Worm (Caenorhabditis elegans) whole organism, mixed stage, embryonic: ENCODE data around the gene trim-21.

Source experiments
- blmp-1 ChIP-seq: fragments of 150-350 bp; optimal IDR thresholded peaks from 2 replicates; lab custom pipeline; 2014; ENCODE audit warnings: missing biosample characterization, missing genetic modification characterization
- ceh-43 ChIP-seq: fragments of 200-800 bp; sonication (Bioruptor generic); optimal IDR thresholded peaks from 2 replicates; lab custom pipeline; 2018; ENCODE audit warnings: mild to moderate bottlenecking, missing genetic modification characterization, moderate library complexity, missing compliant biosample characterization
- hlh-1 ChIP-seq: fragments of 150-350 bp; optimal IDR thresholded peaks from 2 replicates; lab custom pipeline; 2014; ENCODE audit warnings: missing biosample characterization, missing genetic modification reagents, missing genetic modification characterization
- lin-32 ChIP-seq: fragments of 200-800 bp; sonication (Bioruptor generic); optimal IDR thresholded peaks from 2 replicates; lab custom pipeline; 2018; ENCODE audit warnings: mild to moderate bottlenecking, missing genetic modification characterization, missing compliant biosample characterization
- mep-1 ChIP-seq: fragments of 150-350 bp; optimal IDR thresholded peaks from 2 replicates; lab custom pipeline; 2017; ENCODE audit warnings: missing biosample characterization, missing genetic modification reagents, missing genetic modification characterization, inconsistent platforms
- nhr-28 ChIP-seq: fragments of 150-350 bp; optimal IDR thresholded peaks from 2 replicates; lab custom pipeline; 2014; ENCODE audit warnings: missing biosample characterization, missing genetic modification characterization
- snpc-4 ChIP-seq: fragments of 150-350 bp; optimal IDR thresholded peaks from 2 replicates; lab custom pipeline; 2014; ENCODE audit warnings: missing biosample characterization, missing genetic modification characterization
- sptf-1 ChIP-seq: sonication (generic microtip); optimal IDR thresholded peaks from 2 replicates; lab custom pipeline; 2017; ENCODE audit warnings: mild to moderate bottlenecking, missing genetic modification characterization, moderate library complexity, missing compliant biosample characterization
- unc-120 ChIP-seq: sonication (generic microtip); optimal IDR thresholded peaks from 2 replicates; lab custom pipeline; 2017; ENCODE audit warnings: missing genetic modification characterization, missing compliant biosample characterization; ENCODE audit not compliant: poor library complexity, severe bottlenecking
- unc-62 ChIP-seq: fragments of 150-350 bp; optimal IDR thresholded peaks from 2 replicates; lab custom pipeline; 2014; ENCODE audit warnings: missing biosample characterization, missing genetic modification reagents, missing genetic modification characterization
- zip-8 ChIP-seq: fragments of 150-350 bp; optimal IDR thresholded peaks from 2 replicates; lab custom pipeline; 2014; ENCODE audit warnings: missing biosample characterization, missing genetic modification characterization
- ztf-11 ChIP-seq: fragments of 150-350 bp; optimal IDR thresholded peaks from 2 replicates; lab custom pipeline; 2014; ENCODE audit warnings: missing biosample characterization, missing genetic modification characterization

DNA sequence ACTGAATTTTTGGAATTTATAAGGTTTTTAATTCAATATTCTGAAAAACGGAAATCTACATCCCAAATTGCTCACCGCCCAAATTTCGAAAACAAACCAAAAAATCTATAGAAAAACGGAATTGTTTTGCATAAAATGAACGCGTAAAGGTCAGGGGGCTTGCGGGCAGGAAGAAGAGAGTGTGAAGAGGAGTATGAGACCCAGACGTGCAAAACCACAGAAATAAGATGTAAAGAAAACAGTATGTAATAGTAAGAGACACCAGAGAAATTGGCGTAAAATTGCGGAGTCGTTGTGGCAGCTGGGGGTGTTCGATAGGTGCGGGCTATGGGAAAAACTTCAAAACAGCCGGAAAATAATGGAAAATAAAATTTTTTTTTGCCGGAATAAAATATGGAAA is 28.3 kb upstream of the trim-21 start:
- TF ChIP-seq hlh-1: peak; percentile 37
- no peak for TF ChIP-seq ztf-11 (tag; lab: Kevin White, UChicago)
- no peak for TF ChIP-seq ceh-43 (GFP tag; lab: Kevin White, UChicago)
- TF ChIP-seq unc-120 (tag; lab: Kevin White, UChicago): no peak
- TF ChIP-seq unc-62 (GFP tag; lab: Kevin White, UChicago): no peak
- TF ChIP-seq zip-8 (tag; lab: Kevin White, UChicago): no peak
- TF ChIP-seq sptf-1 (tag; lab: Kevin White, UChicago): no peak
- TF ChIP-seq lin-32 (GFP tag; lab: Kevin White, UChicago): no peak
- no peak for TF ChIP-seq blmp-1 (tag; lab: Kevin White, UChicago)
- no peak for TF ChIP-seq mep-1 (tag; lab: Kevin White, UChicago)
- no peak for TF ChIP-seq snpc-4 (tag; lab: Kevin White, UChicago)
- TF ChIP-seq nhr-28 (tag; lab: Kevin White, UChicago): no peak
